Fruit fly (Drosophila melanogaster): ENCODE results near the gene NAAT1.

Gene NAAT1

DNA sequence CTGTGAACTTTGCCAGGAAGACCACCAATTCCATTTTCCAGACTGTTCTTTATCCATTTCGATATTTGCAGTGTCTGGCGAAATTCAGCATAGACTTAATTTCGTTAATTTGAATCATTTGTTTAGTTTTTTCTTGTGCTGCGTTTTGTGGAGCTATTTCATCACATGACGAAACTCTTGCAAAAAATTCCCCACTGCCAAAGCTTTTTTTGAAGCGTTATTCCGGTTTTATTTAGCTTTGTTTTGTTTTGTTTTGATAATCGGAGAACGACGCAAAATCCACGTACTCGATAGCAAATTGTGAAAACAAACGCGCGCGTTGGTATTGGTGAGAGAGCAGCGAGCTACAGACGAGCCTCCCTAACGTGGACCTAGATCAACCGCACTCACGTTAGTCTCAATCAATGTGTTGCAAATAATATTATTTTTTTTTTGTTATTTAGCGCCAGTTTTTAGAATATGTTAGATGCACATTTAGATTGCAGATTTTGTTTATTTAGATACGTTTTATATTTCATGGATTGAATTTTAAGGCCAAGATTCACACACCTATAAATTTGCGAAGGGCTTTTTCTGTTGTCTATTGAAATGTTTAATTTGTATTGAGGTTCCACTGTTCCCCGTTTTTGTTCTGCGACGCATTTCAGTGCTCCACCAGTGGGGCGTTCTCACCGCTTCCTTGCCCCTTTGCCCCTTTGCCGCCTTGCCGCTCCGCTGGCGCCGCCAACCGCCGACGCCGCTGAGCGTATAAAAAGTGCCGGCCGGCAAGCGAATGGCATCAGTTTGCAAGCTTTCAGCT is 19.3 kb upstream of the NAAT1 start (continued):
- TF ChIP-seq crol (GFP tag; IDR thresholded peaks at IDR 0.05) (peak; percentile 93), Sox102F (GFP tag; optimal IDR thresholded peaks at IDR 0.05) (peak; percentile 69), CG6813 (GFP tag; optimal IDR thresholded peaks at IDR 0.05) (peak; percentile 58), Dad (GFP tag; optimal IDR thresholded peaks at IDR 0.05) (peak; percentile 55), Dip3 (GFP tag; optimal IDR thresholded peaks at IDR 0.05) (peak; percentile 79), CG11093 (GFP tag; IDR thresholded peaks at IDR 0.05) (peak; percentile 79; the same call in 2 of the 3 replicates), CG6854 (GFP tag; optimal IDR thresholded peaks at IDR 0.05) (peak; percentile 80), Dll (GFP tag; IDR thresholded peaks at IDR 0.05; ENCODE audit: partially characterized antibody) (no peak), CG18764 (GFP tag; optimal IDR thresholded peaks at IDR 0.05) (peak; percentile 43), lov (optimal IDR thresholded peaks at IDR 0.05) (no peak), lov (GFP tag; IDR thresholded peaks at IDR 0.05) (no peak; the same call in 2 of the 3 replicates), CG3995 (GFP tag; optimal IDR thresholded peaks at IDR 0.05) (peak; percentile 53), CG8944 (GFP tag; optimal IDR thresholded peaks at IDR 0.05) (peak; percentile 65), CoRest (tag; optimal IDR thresholded peaks at IDR 0.05) (peak; percentile 90), Awh (GFP tag; IDR thresholded peaks at IDR 0.05) (no peak; the same call in 1 of the 2 replicates), en (GFP tag; optimal IDR thresholded peaks at IDR 0.05) (peak; percentile 26), CG6175 (GFP tag; IDR thresholded peaks at IDR 0.05) (peak; percentile 83; the same call in 2 of the 3 replicates), CG4730 (GFP tag; IDR thresholded peaks at IDR 0.05) (peak; percentile 75), sc (optimal IDR thresholded peaks at IDR 0.05) (no peak), sc (GFP tag; optimal IDR thresholded peaks at IDR 0.05) (no peak), CG14441 (GFP tag; IDR thresholded peaks at IDR 0.05) (peak; percentile 81), Nf-YC (tag; optimal IDR thresholded peaks at IDR 0.05) (peak; percentile 75), D19A (tag; optimal IDR thresholded peaks at IDR 0.05) (peak; percentile 39), phol (tag; optimal IDR thresholded peaks at IDR 0.05) (peak; percentile 71), chif (GFP tag; optimal IDR thresholded peaks at IDR 0.05) (peak; percentile 52 to 61), CG7357 (GFP tag; IDR thresholded peaks at IDR 0.05) (peak; percentile 69), HLHmδ (GFP tag; optimal IDR thresholded peaks at IDR 0.05) (no peak), Vsx1 (GFP tag; optimal IDR thresholded peaks at IDR 0.05) (peak; percentile 55), MESR4 (GFP tag; optimal IDR thresholded peaks at IDR 0.05) (no peak), Sox100B (GFP tag; optimal IDR thresholded peaks at IDR 0.05) (peak; percentile 77), CG7987 (GFP tag; optimal IDR thresholded peaks at IDR 0.05) (no peak), Eip74EF (GFP tag; optimal IDR thresholded peaks at IDR 0.05) (peak in 1 of 2 experiments; percentile 62), CG1024 (GFP tag; IDR thresholded peaks at IDR 0.05) (0 out of 2 replicates have a peak, but pooled peaks have one; percentile 41), B-H2 (GFP tag; optimal IDR thresholded peaks at IDR 0.05) (peak; percentile 82), chinmo (GFP tag; IDR thresholded peaks at IDR 0.05; ENCODE audit: partially characterized antibody) (0 out of 4 replicates have a peak, but pooled peaks have one; percentile 48), Antp (GFP tag; optimal IDR thresholded peaks at IDR 0.05) (peak; percentile 53), Hr78 (GFP tag; optimal IDR thresholded peaks at IDR 0.05) (peak in 1 of 2 experiments; percentile 0), C15 (GFP tag; IDR thresholded peaks at IDR 0.05) (peak; percentile 49; the same call in 1 of the 3 replicates), MBD-R2 (GFP tag; IDR thresholded peaks at IDR 0.05) (peak; percentile 61; the same call in 1 of the 2 replicates), gce (GFP tag; IDR thresholded peaks at IDR 0.05) (no peak), CG17912 (GFP tag; optimal IDR thresholded peaks at IDR 0.05) (no peak), CG9437 (GFP tag; optimal IDR thresholded peaks at IDR 0.05) (peak; percentile 66), fru (optimal IDR thresholded peaks at IDR 0.05) (no peak), Myb (GFP tag; optimal IDR thresholded peaks at IDR 0.05) (peak; percentile 64), CG11560 (tag; IDR thresholded peaks at IDR 0.05) (peak; percentile 73; the same call in 2 of the 3 replicates), scrt (GFP tag; optimal IDR thresholded peaks at IDR 0.05) (peak; percentile 71), Mrtf (GFP tag; IDR thresholded peaks at IDR 0.05) (peak; percentile 75; the same call in 2 of the 3 replicates), Drgx (GFP tag; IDR thresholded peaks at IDR 0.05) (peak; percentile 89), gsb (GFP tag; IDR thresholded peaks at IDR 0.05) (peak; percentile 87)

Measured in whole organism, embryonic.